Fruit fly (Drosophila melanogaster) whole organism, prepupa: ENCODE data around the gene CG31798.

Experiments used
- Blimp-1 ChIP-seq: fragments of 200-800 bp; sonication (Bioruptor generic); optimal IDR thresholded peaks from 3 replicates; lab custom pipeline; 2017; ENCODE audit warnings: missing biosample characterization, missing genetic modification characterization, mild to moderate bottlenecking, moderate library complexity, missing genetic modification reagents
- CG10669 ChIP-seq: fragments of 200-800 bp; sonication (Bioruptor generic); optimal IDR thresholded peaks from 3 replicates; lab custom pipeline; 2018; ENCODE audit warnings: missing biosample characterization, mild to moderate bottlenecking, missing genetic modification characterization, moderate library complexity
- CG11294 ChIP-seq: fragments of 200-800 bp; sonication (Bioruptor generic); IDR thresholded peaks from 2 replicates; pipeline ENCODE4 v1.3.6; 2022; ENCODE audit warnings: missing biosample characterization, missing genetic modification characterization
- CG11762 ChIP-seq: fragments of 200-800 bp; sonication (Bioruptor generic); optimal IDR thresholded peaks from 3 replicates; lab custom pipeline; 2016; ENCODE audit warnings: missing biosample characterization, missing genetic modification characterization; ENCODE audit not compliant: insufficient read depth
- CG11902 ChIP-seq: fragments of 200-800 bp; sonication (Bioruptor generic); optimal IDR thresholded peaks from 3 replicates; lab custom pipeline; 2016; ENCODE audit warnings: missing biosample characterization, missing genetic modification characterization
- CG15336 ChIP-seq: fragments of 200-800 bp; sonication (Bioruptor generic); IDR thresholded peaks from 2 replicates; pipeline ENCODE4 v1.3.6; 2022; ENCODE audit warnings: missing biosample characterization, missing genetic modification characterization
- CG1621 ChIP-seq: fragments of 200-800 bp; sonication (Bioruptor generic); optimal IDR thresholded peaks from 3 replicates; lab custom pipeline; 2018; ENCODE audit warnings: missing biosample characterization, mild to moderate bottlenecking, missing genetic modification characterization
- CG16779 ChIP-seq: fragments of 200-800 bp; sonication (Bioruptor generic); optimal IDR thresholded peaks from 3 replicates; lab custom pipeline; 2017; ENCODE audit warnings: missing biosample characterization, mild to moderate bottlenecking, missing genetic modification characterization
- CG3032 ChIP-seq: fragments of 200-800 bp; optimal IDR thresholded peaks from 2 replicates; lab custom pipeline; 2019; ENCODE audit warnings: missing biosample characterization, mild to moderate bottlenecking, missing genetic modification characterization, moderate library complexity
- CG34406 ChIP-seq: fragments of 200-800 bp; sonication (Bioruptor generic); optimal IDR thresholded peaks from 3 replicates; lab custom pipeline; 2016; ENCODE audit warnings: missing biosample characterization, missing genetic modification characterization
- CG3919 ChIP-seq: fragments of 200-800 bp; sonication (Bioruptor generic); optimal IDR thresholded peaks from 3 replicates; lab custom pipeline; 2016; ENCODE audit warnings: missing biosample characterization, missing genetic modification characterization
- CG4318 ChIP-seq: fragments of 200-800 bp; sonication (Bioruptor generic); optimal IDR thresholded peaks from 3 replicates; lab custom pipeline; 2017; ENCODE audit warnings: missing biosample characterization, mild to moderate bottlenecking, missing genetic modification characterization
- CG6163 ChIP-seq: fragments of 200-800 bp; sonication (Bioruptor generic); IDR thresholded peaks from 3 replicates; pipeline ENCODE4 v1.3.6; 2022; ENCODE audit warnings: missing biosample characterization, missing genetic modification characterization
- CG6276 ChIP-seq: fragments of 200-800 bp; sonication (Bioruptor generic); optimal IDR thresholded peaks from 2 replicates; lab custom pipeline; 2017; ENCODE audit warnings: missing biosample characterization, mild to moderate bottlenecking, missing genetic modification characterization
- CG6792 ChIP-seq: fragments of 200-800 bp; sonication (Bioruptor generic); optimal IDR thresholded peaks from 3 replicates; lab custom pipeline; 2016; ENCODE audit warnings: missing biosample characterization, missing genetic modification characterization
- CG6808 ChIP-seq: fragments of 200-800 bp; sonication (Bioruptor generic); optimal IDR thresholded peaks from 3 replicates; lab custom pipeline; 2017; ENCODE audit warnings: missing biosample characterization, missing genetic modification characterization, mild to moderate bottlenecking, moderate library complexity, missing genetic modification reagents
- CG6854 ChIP-seq: fragments of 200-800 bp; sonication (Bioruptor generic); optimal IDR thresholded peaks from 2 replicates; lab custom pipeline; 2017; ENCODE audit warnings: missing biosample characterization, mild to moderate bottlenecking, missing genetic modification characterization
- CG7368 ChIP-seq: fragments of 200-800 bp; sonication (Bioruptor generic); optimal IDR thresholded peaks from 3 replicates; lab custom pipeline; 2016; ENCODE audit warnings: missing biosample characterization, missing genetic modification characterization
- CG8119 ChIP-seq: fragments of 200-800 bp; sonication (Bioruptor generic); IDR thresholded peaks from 3 replicates; pipeline ENCODE4 v1.3.6; 2022; ENCODE audit warnings: missing biosample characterization, missing genetic modification characterization
- CG8319 ChIP-seq: fragments of 200-800 bp; sonication (Bioruptor generic); optimal IDR thresholded peaks from 3 replicates; lab custom pipeline; 2016; ENCODE audit warnings: missing biosample characterization, missing genetic modification characterization
- CG8632 ChIP-seq: fragments of 200-800 bp; sonication (Bioruptor generic); optimal IDR thresholded peaks from 3 replicates; lab custom pipeline; 2016; ENCODE audit warnings: missing biosample characterization, missing genetic modification characterization
- Eip75B ChIP-seq: fragments of 200-800 bp; sonication (Bioruptor generic); optimal IDR thresholded peaks from 3 replicates; lab custom pipeline; 2016; ENCODE audit warnings: missing biosample characterization, missing genetic modification characterization
- Eip78C ChIP-seq: fragments of 200-800 bp; sonication (Bioruptor generic); peaks from one replicate; lab custom pipeline; 2016; ENCODE audit warnings: missing biosample characterization, missing genetic modification characterization
- Eip93F ChIP-seq: fragments of 200-800 bp; sonication (Bioruptor generic); optimal IDR thresholded peaks from 2 replicates; lab custom pipeline; 2016; ENCODE audit warnings: missing biosample characterization, mild to moderate bottlenecking, missing genetic modification characterization
- Ets21C ChIP-seq: fragments of 200-800 bp; sonication (Bioruptor generic); optimal IDR thresholded peaks from 3 replicates; lab custom pipeline; 2016; ENCODE audit warnings: missing biosample characterization, missing genetic modification characterization
- Ets96B ChIP-seq: fragments of 200-800 bp; optimal IDR thresholded peaks from 2 replicates; lab custom pipeline; 2019; ENCODE audit warnings: missing biosample characterization, mild to moderate bottlenecking, missing genetic modification characterization, moderate library complexity
- Gug ChIP-seq: fragments of 200-800 bp; sonication (Bioruptor generic); IDR thresholded peaks from 2 replicates; pipeline ENCODE4 v1.3.6; 2022; ENCODE audit warnings: missing biosample characterization, missing genetic modification characterization
- Hr39 ChIP-seq: fragments of 200-800 bp; sonication (Bioruptor generic); optimal IDR thresholded peaks from 2 replicates; lab custom pipeline; 2016; ENCODE audit warnings: missing biosample characterization, missing genetic modification characterization
- Hr4 ChIP-seq: fragments of 200-800 bp; sonication (Bioruptor generic); optimal IDR thresholded peaks from 3 replicates; lab custom pipeline; 2016; ENCODE audit warnings: missing biosample characterization, missing genetic modification characterization
- Met ChIP-seq: fragments of 200-800 bp; sonication (Bioruptor generic); optimal IDR thresholded peaks from 3 replicates; lab custom pipeline; 2016; ENCODE audit warnings: missing biosample characterization, missing genetic modification characterization
- OdsH ChIP-seq: fragments of 200-800 bp; sonication (Bioruptor generic); optimal IDR thresholded peaks from 3 replicates; lab custom pipeline; 2016; ENCODE audit warnings: missing biosample characterization, missing genetic modification characterization
- Smox ChIP-seq: fragments of 200-800 bp; sonication (Bioruptor generic); optimal IDR thresholded peaks from 3 replicates; lab custom pipeline; 2016; ENCODE audit warnings: missing biosample characterization, missing genetic modification characterization
- Sox102F ChIP-seq: fragments of 200-800 bp; sonication (Bioruptor generic); optimal IDR thresholded peaks from 2 replicates; lab custom pipeline; 2016; ENCODE audit warnings: missing biosample characterization, mild to moderate bottlenecking, missing genetic modification characterization
- Sox14 ChIP-seq: fragments of 200-800 bp; sonication (Bioruptor generic); optimal IDR thresholded peaks from 3 replicates; lab custom pipeline; 2016; ENCODE audit warnings: missing biosample characterization, missing genetic modification characterization
- Sox15 ChIP-seq: fragments of 200-800 bp; sonication (Bioruptor generic); optimal IDR thresholded peaks from 3 replicates; lab custom pipeline; 2016; ENCODE audit warnings: missing biosample characterization, missing genetic modification characterization
- achi ChIP-seq: fragments of 200-800 bp; sonication (Bioruptor generic); optimal IDR thresholded peaks from 3 replicates; lab custom pipeline; 2016; ENCODE audit warnings: missing biosample characterization, missing genetic modification characterization
- dac ChIP-seq: fragments of 200-800 bp; sonication (Bioruptor generic); optimal IDR thresholded peaks from 2 replicates; lab custom pipeline; 2017; ENCODE audit warnings: missing biosample characterization, mild to moderate bottlenecking, missing genetic modification characterization
- dsx ChIP-seq: fragments of 200-800 bp; optimal IDR thresholded peaks from 3 replicates; lab custom pipeline; 2019; ENCODE audit warnings: missing biosample characterization, mild to moderate bottlenecking, missing genetic modification characterization, moderate library complexity; ENCODE audit not compliant: poor library complexity, severe bottlenecking
- eg ChIP-seq: fragments of 200-800 bp; sonication (Bioruptor generic); IDR thresholded peaks from 3 replicates; pipeline ENCODE4 v1.3.6; 2022; ENCODE audit warnings: missing biosample characterization, missing genetic modification characterization
- esn ChIP-seq: fragments of 200-800 bp; sonication (Bioruptor generic); optimal IDR thresholded peaks from 2 replicates; lab custom pipeline; 2016; ENCODE audit warnings: missing biosample characterization, mild to moderate bottlenecking, missing genetic modification characterization, moderate library complexity
- fd59A ChIP-seq: fragments of 200-800 bp; sonication (Bioruptor generic); optimal IDR thresholded peaks from 2 replicates; lab custom pipeline; 2017; ENCODE audit warnings: missing biosample characterization, mild to moderate bottlenecking, missing genetic modification characterization, missing genetic modification reagents
- lz ChIP-seq: fragments of 200-800 bp; sonication (Bioruptor generic); optimal IDR thresholded peaks from 3 replicates; lab custom pipeline; 2016; ENCODE audit warnings: missing biosample characterization, missing genetic modification characterization
- net ChIP-seq: fragments of 200-800 bp; sonication (Bioruptor generic); optimal IDR thresholded peaks from 3 replicates; lab custom pipeline; 2016; ENCODE audit warnings: missing biosample characterization, missing genetic modification characterization
- pdm3 ChIP-seq: fragments of 200-800 bp; sonication (Bioruptor generic); optimal IDR thresholded peaks from 3 replicates; lab custom pipeline; 2016; ENCODE audit warnings: missing biosample characterization, missing genetic modification characterization
- ss ChIP-seq, 2 experiments: fragments of 200-800 bp; sonication (Bioruptor generic); optimal IDR thresholded peaks; 2 replicates in 1 of 2; 3 replicates in 1 of 2; lab custom pipeline; 2017 to 2018; ENCODE audit warnings: mild to moderate bottlenecking in 2 of 2, missing biosample characterization in 2 of 2, missing genetic modification characterization in 2 of 2, moderate library complexity in 1 of 2
- svp ChIP-seq: fragments of 200-800 bp; sonication (Bioruptor generic); peaks from one replicate; lab custom pipeline; 2016; ENCODE audit warnings: missing biosample characterization, missing genetic modification characterization
- topi ChIP-seq: fragments of 200-800 bp; sonication (Bioruptor generic); optimal IDR thresholded peaks from 3 replicates; lab custom pipeline; 2016; ENCODE audit warnings: missing biosample characterization, missing genetic modification characterization
- vri ChIP-seq: fragments of 200-800 bp; sonication (Bioruptor generic); optimal IDR thresholded peaks from 3 replicates; lab custom pipeline; 2016; ENCODE audit warnings: missing biosample characterization, mild to moderate bottlenecking, missing genetic modification characterization

Gene CG31798

dm6 chr2L:19425765-19426329, 31.9 kb downstream of the CG31798 start (continued):
- TF ChIP-seq CG16779 (tag; lab: Kevin White, UChicago) (no peak), Hr4 (GFP tag; lab: Kevin White, UChicago) (peak; percentile 54), CG34406 (GFP tag; lab: Kevin White, UChicago) (peak; percentile 52), Sox102F (GFP tag; lab: Kevin White, UChicago) (peak; percentile 35), dsx (GFP tag; lab: Kevin White, UChicago) (no peak), Ets96B (tag; lab: Kevin White, UChicago) (peak; percentile 53), Sox15 (GFP tag; lab: Kevin White, UChicago) (peak; percentile 4), CG6808 (GFP tag; lab: Kevin White, UChicago) (peak; percentile 32), Ets21C (GFP tag; lab: Kevin White, UChicago) (peak; percentile 47), Hr39 (GFP tag; lab: Kevin White, UChicago) (peak; percentile 68), svp (GFP tag; lab: Kevin White, UChicago) (peak; percentile 76), eg (peak; percentile 59)

dm6 chr2L:19426330-19426781, 32.4 kb downstream of the CG31798 start, which contains the start of gene Pax:
Gene Pax, minus strand, starts transcription at chr2L:19426596.
- TF ChIP-seq dac (GFP tag; lab: Kevin White, UChicago) = no peak
- TF ChIP-seq CG16779 (tag; lab: Kevin White, UChicago) = peak; percentile 43
- TF ChIP-seq Met (GFP tag; lab: Kevin White, UChicago) = no peak
- TF ChIP-seq CG3032 (tag; lab: Kevin White, UChicago) = no peak
- TF ChIP-seq vri (GFP tag; lab: Kevin White, UChicago) = no peak
- TF ChIP-seq OdsH (GFP tag; lab: Kevin White, UChicago) = no peak
- no peak for TF ChIP-seq Sox14 (GFP tag; lab: Kevin White, UChicago)
- no peak for TF ChIP-seq CG4318 (GFP tag; lab: Kevin White, UChicago)
- no peak for TF ChIP-seq Gug (GFP tag; lab: Robert Waterston, UW)
- peak; percentile 60; the same call in 2 of the 3 replicates for TF ChIP-seq CG8119
- no peak for TF ChIP-seq svp (GFP tag; lab: Kevin White, UChicago)
- peak; percentile 17 for TF ChIP-seq Eip75B (GFP tag; lab: Kevin White, UChicago)
- TF ChIP-seq CG6792 (GFP tag; lab: Kevin White, UChicago) = no peak
- no peak for TF ChIP-seq fd59A (GFP tag; lab: Kevin White, UChicago)
- no peak for TF ChIP-seq Ets96B (tag; lab: Kevin White, UChicago)
- TF ChIP-seq net = peak; percentile 8
- TF ChIP-seq dsx (GFP tag; lab: Kevin White, UChicago) = no peak
- TF ChIP-seq CG34406 (GFP tag; lab: Kevin White, UChicago) = no peak
- peak; percentile 31 for TF ChIP-seq CG7368 (GFP tag; lab: Kevin White, UChicago)
- no peak for TF ChIP-seq achi (GFP tag; lab: Kevin White, UChicago)
- TF ChIP-seq CG11294 (GFP tag; lab: Robert Waterston, UW) = no peak
- no peak for TF ChIP-seq Blimp-1 (GFP tag; lab: Kevin White, UChicago)
- no peak for TF ChIP-seq CG8632 (GFP tag; lab: Kevin White, UChicago)
- TF ChIP-seq CG15336 (GFP tag; lab: Robert Waterston, UW) = no peak
- TF ChIP-seq topi = no peak
- peak; percentile 16 for TF ChIP-seq CG6276 (GFP tag; lab: Kevin White, UChicago)
- no peak for TF ChIP-seq CG3919 (GFP tag; lab: Kevin White, UChicago)
- peak; percentile 67 for TF ChIP-seq CG6854 (GFP tag; lab: Kevin White, UChicago)
- no peak for TF ChIP-seq Smox
- no peak for TF ChIP-seq esn
- TF ChIP-seq CG6808 (GFP tag; lab: Kevin White, UChicago) = peak; percentile 41
- TF ChIP-seq Eip93F = no peak
- TF ChIP-seq pdm3 = no peak
- TF ChIP-seq lz (GFP tag; lab: Kevin White, UChicago) = no peak
- TF ChIP-seq CG8319 = no peak
- no peak for TF ChIP-seq Sox15 (GFP tag; lab: Kevin White, UChicago)
- peak; percentile 9 for TF ChIP-seq CG1621 (tag; lab: Kevin White, UChicago)
- TF ChIP-seq CG10669 (GFP tag; lab: Kevin White, UChicago) = no peak
- no peak for TF ChIP-seq CG11902 (GFP tag; lab: Kevin White, UChicago)
- TF ChIP-seq Eip78C = peak; percentile 77
- peak; percentile 77 for TF ChIP-seq CG6163 (GFP tag; lab: Robert Waterston, UW)
- TF ChIP-seq Sox102F (GFP tag; lab: Kevin White, UChicago) = no peak
- TF ChIP-seq ss (GFP tag; optimal IDR thresholded peaks at IDR 0.05; lab: Kevin White, UChicago) = peak; percentile 50 to 68
- TF ChIP-seq CG11762 (GFP tag; lab: Kevin White, UChicago) = no peak
- TF ChIP-seq eg = peak; percentile 52; the same call in 1 of the 3 replicates
